Fruit fly (Drosophila melanogaster) whole organism, embryonic: ENCODE measurements around the gene CG43051.

Experiments used
- ATbp ChIP-seq: fragments of 200-800 bp; sonication (Bioruptor generic); optimal IDR thresholded peaks from 2 replicates; lab custom pipeline; 2017; ENCODE audit warnings: missing biosample characterization, mild to moderate bottlenecking, missing genetic modification characterization, missing genetic modification reagents
- Asciz ChIP-seq: fragments of 200-800 bp; sonication (Bioruptor generic); optimal IDR thresholded peaks from 2 replicates; lab custom pipeline; 2017; ENCODE audit warnings: missing biosample characterization, mild to moderate bottlenecking, missing genetic modification characterization, missing genetic modification reagents
- BEAF-32 ChIP-seq: fragments of 200-800 bp; sonication (Bioruptor generic); optimal IDR thresholded peaks from 3 replicates; lab custom pipeline; 2017; ENCODE audit warnings: missing biosample characterization, missing genetic modification characterization, mild to moderate bottlenecking, moderate library complexity, missing genetic modification reagents
- CG11247 ChIP-seq: fragments of 200-800 bp; sonication (Bioruptor generic); IDR thresholded peaks from 2 replicates; pipeline ENCODE4 v1.3.6; 2022; ENCODE audit warnings: missing biosample characterization, missing genetic modification characterization
- CG1233 ChIP-seq: fragments of 200-800 bp; sonication (Bioruptor generic); optimal IDR thresholded peaks from 4 replicates; lab custom pipeline; 2018; ENCODE audit warnings: missing biosample characterization, mild to moderate bottlenecking, missing genetic modification characterization
- CG12769 ChIP-seq: fragments of 200-800 bp; sonication (Bioruptor generic); optimal IDR thresholded peaks from 2 replicates; lab custom pipeline; 2019; ENCODE audit warnings: missing biosample characterization, mild to moderate bottlenecking, missing genetic modification characterization, moderate library complexity
- CG15601 ChIP-seq: fragments of 200-800 bp; sonication (Bioruptor generic); optimal IDR thresholded peaks from 3 replicates; lab custom pipeline; 2019; ENCODE audit warnings: missing biosample characterization, mild to moderate bottlenecking, missing genetic modification characterization, moderate library complexity
- CG2199 ChIP-seq: fragments of 200-800 bp; sonication (Bioruptor generic); IDR thresholded peaks from 3 replicates; pipeline ENCODE4 v1.3.6; 2022; ENCODE audit warnings: missing biosample characterization, missing genetic modification characterization
- CG31224 ChIP-seq: fragments of 200-800 bp; sonication (Bioruptor generic); IDR thresholded peaks from 2 replicates; pipeline ENCODE4 v1.3.6; 2022; ENCODE audit warnings: missing biosample characterization, missing genetic modification characterization
- CG3726 ChIP-seq: fragments of 200-800 bp; sonication (Bioruptor generic); IDR thresholded peaks from 3 replicates; pipeline ENCODE4, ENCODE4 v1.3.6; 2022; ENCODE audit warnings: missing biosample characterization, missing genetic modification characterization
- CG4360 ChIP-seq: fragments of 200-800 bp; sonication (Bioruptor generic); IDR thresholded peaks from 2 replicates; pipeline ENCODE4 v1.3.6; 2022; ENCODE audit warnings: missing biosample characterization, missing genetic modification characterization
- CG5245 ChIP-seq: fragments of 200-800 bp; sonication (Bioruptor generic); optimal IDR thresholded peaks from 3 replicates; lab custom pipeline; 2016; ENCODE audit warnings: missing biosample characterization, missing genetic modification characterization
- CG6254 ChIP-seq: fragments of 200-800 bp; sonication (Bioruptor generic); optimal IDR thresholded peaks from 3 replicates; lab custom pipeline; 2017; ENCODE audit warnings: mild to moderate bottlenecking, missing biosample characterization, missing genetic modification reagents, missing genetic modification characterization
- CG6813 ChIP-seq: fragments of 200-800 bp; sonication (Bioruptor generic); optimal IDR thresholded peaks from 2 replicates; lab custom pipeline; 2017; ENCODE audit warnings: missing biosample characterization, missing genetic modification characterization, mild to moderate bottlenecking, moderate library complexity, missing genetic modification reagents
- CG6854 ChIP-seq: fragments of 200-800 bp; sonication (Bioruptor generic); optimal IDR thresholded peaks from 3 replicates; lab custom pipeline; 2017; ENCODE audit warnings: missing biosample characterization, mild to moderate bottlenecking, missing genetic modification characterization
- CG7357 ChIP-seq: fragments of 200-800 bp; sonication (Bioruptor generic); IDR thresholded peaks from 3 replicates; pipeline ENCODE4 v1.3.6; 2022; ENCODE audit warnings: missing biosample characterization, missing genetic modification characterization
- CG9215 ChIP-seq: fragments of 200-800 bp; sonication (Bioruptor generic); IDR thresholded peaks from 2 replicates; pipeline ENCODE4 v1.3.6; 2022; ENCODE audit warnings: missing biosample characterization, missing genetic modification characterization
- D ChIP-seq, 2 experiments: fragments of 200-800 bp in 1 of 2; fragments of >200 bp in 1 of 2; sonication (Bioruptor generic) in 1 of 2; optimal IDR thresholded peaks; 2 replicates in 1 of 2; 3 replicates in 1 of 2; lab custom pipeline; 2017; ENCODE audit warnings: mild to moderate bottlenecking in 1 of 2, missing biosample characterization in 1 of 2, missing genetic modification characterization in 1 of 2, missing genetic modification reagents in 1 of 2
- Mad ChIP-seq: fragments of 200-800 bp; sonication (Bioruptor generic); optimal IDR thresholded peaks from 2 replicates; lab custom pipeline; 2016; ENCODE audit warnings: missing biosample characterization, missing genetic modification characterization
- Med ChIP-seq: fragments of 200-800 bp; sonication (Bioruptor generic); peaks from one replicate; lab custom pipeline; 2016; ENCODE audit warnings: missing biosample characterization, missing genetic modification characterization, mild to moderate bottlenecking, inconsistent platforms, moderate library complexity
- Mes4 ChIP-seq: fragments of 200-800 bp; sonication (Bioruptor generic); optimal IDR thresholded peaks from 2 replicates; lab custom pipeline; 2016; ENCODE audit warnings: missing biosample characterization, missing genetic modification characterization
- Mrtf ChIP-seq: fragments of 200-800 bp; sonication (Bioruptor generic); IDR thresholded peaks from 3 replicates; pipeline ENCODE4 v1.3.6; 2022; ENCODE audit warnings: missing biosample characterization, missing genetic modification characterization
- Optix ChIP-seq: fragments of 200-800 bp; sonication (Bioruptor generic); IDR thresholded peaks from 3 replicates; pipeline ENCODE4 v1.3.6; 2022; ENCODE audit warnings: missing biosample characterization, missing genetic modification characterization
- Pdp1 ChIP-seq, 2 experiments: fragments of 200-800 bp; sonication (Bioruptor generic); optimal IDR thresholded peaks; 3 replicates each; lab custom pipeline; 2016; ENCODE audit warnings: missing biosample characterization in 2 of 2, missing genetic modification characterization in 2 of 2, mild to moderate bottlenecking in 1 of 2, moderate library complexity in 1 of 2
- Ptx1 ChIP-seq: fragments of 200-800 bp; sonication (Bioruptor generic); IDR thresholded peaks from 2 replicates; pipeline ENCODE4 v1.3.6; 2022; ENCODE audit warnings: missing biosample characterization, missing genetic modification characterization
- Rfx ChIP-seq: fragments of 200-800 bp; sonication (Bioruptor generic); IDR thresholded peaks from 2 replicates; pipeline ENCODE4 v1.3.6; 2022; ENCODE audit warnings: missing biosample characterization, missing genetic modification characterization
- Sox102F ChIP-seq: fragments of 200-800 bp; sonication (Bioruptor generic); optimal IDR thresholded peaks from 2 replicates; lab custom pipeline; 2018; ENCODE audit warnings: missing biosample characterization, mild to moderate bottlenecking, missing genetic modification characterization, moderate library complexity
- ap ChIP-seq: fragments of 200-800 bp; sonication (Bioruptor generic); IDR thresholded peaks from 2 replicates; pipeline ENCODE4 v1.3.6; 2022; ENCODE audit warnings: missing biosample characterization, missing genetic modification characterization
- br ChIP-seq: fragments of >200 bp; optimal IDR thresholded peaks from 2 replicates; lab custom pipeline; 2017
- cg ChIP-seq: fragments of 200-800 bp; sonication (Bioruptor generic); optimal IDR thresholded peaks from 3 replicates; lab custom pipeline; 2019; ENCODE audit warnings: missing biosample characterization, mild to moderate bottlenecking, missing genetic modification characterization, moderate library complexity
- gce ChIP-seq: fragments of 200-800 bp; sonication (Bioruptor generic); IDR thresholded peaks from 3 replicates; pipeline ENCODE4 v1.3.6; 2022; ENCODE audit warnings: missing biosample characterization, missing genetic modification characterization
- hth ChIP-seq: fragments of >200 bp; optimal IDR thresholded peaks from 2 replicates; lab custom pipeline; 2017; ENCODE audit warnings: inconsistent platforms
- mirr ChIP-seq: fragments of 200-800 bp; sonication (Bioruptor generic); optimal IDR thresholded peaks from 3 replicates; lab custom pipeline; 2018; ENCODE audit warnings: missing biosample characterization, mild to moderate bottlenecking, missing genetic modification characterization
- oc ChIP-seq: fragments of 200-800 bp; sonication (Bioruptor generic); optimal IDR thresholded peaks from 2 replicates; lab custom pipeline; 2018; ENCODE audit warnings: missing biosample characterization, mild to moderate bottlenecking, missing genetic modification characterization, moderate library complexity
- pum ChIP-seq: fragments of 200-800 bp; sonication (Bioruptor generic); optimal IDR thresholded peaks from 2 replicates; lab custom pipeline; 2016; ENCODE audit warnings: missing biosample characterization, missing genetic modification characterization
- ranshi ChIP-seq: fragments of 200-800 bp; sonication (Bioruptor generic); IDR thresholded peaks from 2 replicates; pipeline ENCODE4 v1.3.6; 2022; ENCODE audit warnings: missing biosample characterization, missing genetic modification characterization
- sd ChIP-seq: fragments of 200-800 bp; sonication (Bioruptor generic); optimal IDR thresholded peaks from 3 replicates; lab custom pipeline; 2018; ENCODE audit warnings: missing biosample characterization, mild to moderate bottlenecking, missing genetic modification characterization, moderate library complexity
- sens-2 ChIP-seq: fragments of 200-800 bp; sonication (Bioruptor generic); IDR thresholded peaks from 2 replicates; pipeline ENCODE4 v1.3.6; 2022; ENCODE audit warnings: missing biosample characterization, missing genetic modification characterization
- sim ChIP-seq: fragments of 200-800 bp; sonication (Bioruptor generic); IDR thresholded peaks from 2 replicates; pipeline ENCODE4 v1.3.6; 2022; ENCODE audit warnings: missing biosample characterization, missing genetic modification characterization
- sisA ChIP-seq: fragments of 200-800 bp; sonication (Bioruptor generic); IDR thresholded peaks from 2 replicates; pipeline ENCODE4 v1.3.6; 2022; ENCODE audit warnings: missing biosample characterization, missing genetic modification characterization
- slp2 ChIP-seq: fragments of 200-800 bp; sonication (Bioruptor generic); optimal IDR thresholded peaks from 2 replicates; lab custom pipeline; 2016; ENCODE audit warnings: missing biosample characterization, missing genetic modification characterization
- trem ChIP-seq: fragments of 200-800 bp; optimal IDR thresholded peaks from 3 replicates; lab custom pipeline; 2019; ENCODE audit warnings: missing biosample characterization, mild to moderate bottlenecking, missing genetic modification characterization, moderate library complexity
- unc-4 ChIP-seq: fragments of 200-800 bp; sonication (Bioruptor generic); IDR thresholded peaks from 2 replicates; pipeline ENCODE4 v1.3.6; 2022; ENCODE audit warnings: missing biosample characterization, missing genetic modification characterization; ENCODE audit not compliant: partially characterized antibody

CG43051 gene

DNA sequence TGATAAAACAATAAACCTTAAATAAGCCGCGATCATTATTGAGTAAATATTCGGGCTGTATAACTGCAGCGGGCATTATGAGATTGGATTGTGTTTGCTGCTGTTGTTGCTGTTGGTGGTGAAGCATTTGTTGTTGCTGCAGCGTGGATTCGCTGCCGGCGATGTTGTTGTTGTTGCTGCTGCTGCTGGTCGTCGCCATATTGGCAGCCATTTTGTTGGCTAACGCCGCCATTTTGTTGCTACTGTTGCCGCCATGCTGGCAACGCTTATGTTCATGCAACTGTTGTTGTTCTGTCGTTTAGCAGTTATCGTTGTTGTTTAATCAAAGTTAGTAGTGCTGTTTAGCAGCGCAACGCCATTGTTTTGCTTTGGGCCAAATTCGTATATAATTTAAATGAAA, 9.2 kb upstream of the CG43051 start (continued):
- TF ChIP-seq ATbp (GFP tag; lab: Kevin White, UChicago) (peak; percentile 14), ranshi (GFP tag; lab: Robert Waterston, UW) (0 out of 2 replicates have a peak, but pooled peaks have one; percentile 5), gce (GFP tag; lab: Robert Waterston, UW) (peak; percentile 40; the same call in 1 of the 3 replicates), oc (tag; lab: Kevin White, UChicago) (peak; percentile 26), trem (no peak), Mrtf (no peak), pum (GFP tag; lab: Kevin White, UChicago) (no peak), Mes4 (GFP tag; lab: Kevin White, UChicago) (no peak), br (lab: Kevin White, UChicago) (no peak), CG6813 (GFP tag; lab: Kevin White, UChicago) (peak; percentile 0), CG4360 (GFP tag; lab: Robert Waterston, UW) (peak; percentile 89), ap (GFP tag; lab: Robert Waterston, UW) (peak; percentile 19; the same call in 1 of the 2 replicates), CG1233 (GFP tag; lab: Kevin White, UChicago) (peak; percentile 11), CG9215 (no peak), Mad (GFP tag; lab: Kevin White, UChicago) (no peak), D (optimal IDR thresholded peaks at IDR 0.05; lab: Kevin White, UChicago) (no peak), D (GFP tag; optimal IDR thresholded peaks at IDR 0.05; lab: Kevin White, UChicago) (no peak)

DNA sequence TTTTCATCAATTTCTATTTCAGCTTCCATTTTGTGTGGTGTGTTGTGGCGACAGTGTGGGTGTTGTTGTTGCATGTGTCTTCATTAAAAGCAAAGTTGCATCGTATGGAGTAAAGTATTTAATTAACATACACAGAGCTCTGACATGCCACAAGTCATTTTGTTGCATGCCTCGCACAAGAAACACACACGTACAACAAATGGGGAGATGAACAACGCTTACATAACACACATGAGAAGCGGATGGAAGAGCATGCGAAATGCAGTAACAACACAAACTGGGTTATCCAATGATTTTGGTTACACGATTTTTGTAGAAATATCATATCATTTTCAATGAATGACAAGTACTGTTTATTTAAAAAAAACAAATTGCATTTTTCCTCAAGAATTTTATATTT, 8.6 kb upstream of the CG43051 start:
- TF ChIP-seq Med (GFP tag; lab: Kevin White, UChicago) = peak; percentile 56
- no peak for TF ChIP-seq CG6854 (GFP tag; lab: Kevin White, UChicago)
- peak in 1 of 2 experiments; percentile 73 for TF ChIP-seq Pdp1 (GFP tag; optimal IDR thresholded peaks at IDR 0.05; lab: Kevin White, UChicago)
- no peak for TF ChIP-seq Asciz (GFP tag; lab: Kevin White, UChicago)

DNA sequence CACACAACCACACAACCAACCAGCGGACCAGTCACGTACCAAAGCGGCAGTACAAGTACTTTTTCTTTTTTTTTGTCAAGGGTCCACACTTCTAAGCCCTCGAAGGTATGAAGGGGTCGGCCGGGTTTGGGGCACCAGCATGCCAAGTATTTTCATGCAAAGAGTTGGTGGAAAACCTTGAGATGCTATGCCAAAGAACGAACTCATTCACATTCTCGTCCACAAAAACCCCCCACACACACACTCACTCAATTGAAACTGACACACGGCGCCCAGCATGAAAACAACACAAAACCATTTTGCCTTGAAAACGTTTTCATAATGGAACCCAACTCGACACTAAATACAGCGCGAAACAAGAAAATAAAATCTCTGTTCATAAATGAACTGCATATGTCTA, 7.3 kb upstream of the CG43051 start:
- TF ChIP-seq CG11247 (no peak), CG12769 (peak; percentile 11), sisA (GFP tag; lab: Robert Waterston, UW) (no peak), sens-2 (GFP tag; lab: Robert Waterston, UW) (no peak), D (optimal IDR thresholded peaks at IDR 0.05; lab: Kevin White, UChicago) (no peak), D (GFP tag; optimal IDR thresholded peaks at IDR 0.05; lab: Kevin White, UChicago) (no peak), Asciz (GFP tag; lab: Kevin White, UChicago) (no peak), CG7357 (GFP tag; lab: Robert Waterston, UW) (no peak), CG2199 (GFP tag; lab: Robert Waterston, UW) (0 out of 3 replicates have a peak, but pooled peaks have one; percentile 39), unc-4 (GFP tag; lab: Robert Waterston, UW) (no peak), CG6254 (no peak), Sox102F (no peak), pum (GFP tag; lab: Kevin White, UChicago) (no peak), CG31224 (GFP tag; lab: Robert Waterston, UW) (peak; percentile 85), CG15601 (tag; lab: Kevin White, UChicago) (peak; percentile 2), CG3726 (0 out of 3 replicates have a peak, but pooled peaks have one; percentile 6), Optix (GFP tag; lab: Robert Waterston, UW) (no peak), CG5245 (GFP tag; lab: Kevin White, UChicago) (no peak), Ptx1 (GFP tag; lab: Robert Waterston, UW) (no peak), sd (peak; percentile 53), BEAF-32 (GFP tag; lab: Kevin White, UChicago) (no peak), sim (GFP tag; lab: Robert Waterston, UW) (no peak), Med (GFP tag; lab: Kevin White, UChicago) (peak; percentile 27), hth (lab: Kevin White, UChicago) (no peak), cg (no peak), mirr (GFP tag; lab: Kevin White, UChicago) (no peak), slp2 (GFP tag; lab: Kevin White, UChicago) (no peak), Rfx (no peak)
- TF ChIP-seq, all 482 proteins: peak for 7
